Fruit fly (Drosophila melanogaster): ENCODE data around the gene CG33796.

DNA sequence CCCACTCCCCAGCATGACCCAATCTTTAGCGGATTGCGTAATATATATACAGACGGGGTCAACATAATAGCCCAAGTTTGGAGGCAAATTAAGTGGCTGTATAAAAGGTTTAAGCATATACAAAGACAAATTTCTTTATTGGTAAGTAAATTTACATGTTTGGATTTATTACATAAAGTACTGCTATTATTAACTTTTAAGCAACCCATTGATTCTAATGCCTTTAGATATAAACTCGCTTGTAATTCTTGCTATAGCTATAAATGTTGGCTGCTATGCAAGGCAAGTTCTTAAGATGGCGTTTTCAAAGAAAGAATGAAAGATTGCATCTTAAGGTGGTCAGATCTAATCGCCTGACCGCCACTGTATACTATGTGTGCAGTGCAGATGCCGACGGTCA is 32.6 kb upstream of the CG33796 start:
- TF ChIP-seq bab1 (GFP tag; optimal IDR thresholded peaks at IDR 0.05): no peak
- TF ChIP-seq CG33017 (tag; optimal IDR thresholded peaks at IDR 0.05): no peak
